Worm (Caenorhabditis elegans) whole organism, late embryonic: ENCODE measurements around the gene dnj-10.
A peak's percentile ranks its signal among the peaks of the same experiment; 100 is the strongest.

Experiments
- C08G9.2 ChIP-seq: sonication (generic microtip); optimal IDR thresholded peaks from 2 replicates; lab custom pipeline; 2016; ENCODE audit warnings: mild to moderate bottlenecking, missing genetic modification characterization, moderate library complexity, missing compliant biosample characterization
- C38D4.7 ChIP-seq: fragments of 200-800 bp; sonication (Bioruptor generic); optimal IDR thresholded peaks from 2 replicates; lab custom pipeline; 2018; ENCODE audit warnings: mild to moderate bottlenecking, missing genetic modification characterization, moderate library complexity, missing compliant biosample characterization
- F13H6.1 ChIP-seq: sonication (generic microtip); optimal IDR thresholded peaks from 2 replicates; lab custom pipeline; 2016; ENCODE audit warnings: missing genetic modification characterization, missing compliant biosample characterization
- K02D7.2 ChIP-seq: sonication (generic microtip); optimal IDR thresholded peaks from 2 replicates; lab custom pipeline; 2017; ENCODE audit warnings: mild to moderate bottlenecking, missing genetic modification characterization, missing compliant biosample characterization
- K09A11.1 ChIP-seq: sonication (generic microtip); optimal IDR thresholded peaks from 2 replicates; lab custom pipeline; 2017; ENCODE audit warnings: antibody characterized with exemption, mild to moderate bottlenecking, missing genetic modification characterization, missing compliant biosample characterization; ENCODE audit not compliant: insufficient read depth
- Y22D7AL.16 ChIP-seq: sonication (generic microtip); optimal IDR thresholded peaks from 2 replicates; lab custom pipeline; 2016; ENCODE audit warnings: missing genetic modification characterization, missing compliant biosample characterization
- ahr-1 ChIP-seq: sonication (generic microtip); optimal IDR thresholded peaks from 2 replicates; lab custom pipeline; 2016; ENCODE audit warnings: missing genetic modification characterization, missing compliant biosample characterization
- ama-1 ChIP-seq: fragments of 150-350 bp; optimal IDR thresholded peaks from 2 replicates; lab custom pipeline; 2014
- ceh-18 ChIP-seq: sonication (generic microtip); optimal IDR thresholded peaks from 2 replicates; lab custom pipeline; 2016; ENCODE audit warnings: missing genetic modification characterization, missing compliant biosample characterization
- ceh-31 ChIP-seq: sonication (generic microtip); optimal IDR thresholded peaks from 2 replicates; lab custom pipeline; 2016; ENCODE audit warnings: missing genetic modification characterization, missing compliant biosample characterization
- ceh-34 ChIP-seq: sonication (generic microtip); optimal IDR thresholded peaks from 2 replicates; lab custom pipeline; 2016; ENCODE audit warnings: mild to moderate bottlenecking, missing genetic modification characterization, missing compliant biosample characterization
- ceh-45 ChIP-seq: fragments of 200-800 bp; sonication (Bioruptor generic); IDR thresholded peaks from 2 replicates; pipeline ENCODE4 v1.3.6; 2022; ENCODE audit warnings: missing genetic modification reagents, missing genetic modification characterization, missing compliant biosample characterization
- ceh-6 ChIP-seq: fragments of 200-800 bp; sonication (Bioruptor generic); optimal IDR thresholded peaks from 2 replicates; lab custom pipeline; 2018; ENCODE audit warnings: mild to moderate bottlenecking, missing genetic modification characterization, missing compliant biosample characterization
- ceh-9 ChIP-seq: sonication (generic microtip); optimal IDR thresholded peaks from 2 replicates; lab custom pipeline; 2016; ENCODE audit warnings: mild to moderate bottlenecking, missing genetic modification characterization, inconsistent platforms, missing compliant biosample characterization
- che-1 ChIP-seq: sonication (generic microtip); optimal IDR thresholded peaks from 2 replicates; lab custom pipeline; 2016; ENCODE audit warnings: mild to moderate bottlenecking, missing genetic modification characterization, missing compliant biosample characterization
- dmd-4 ChIP-seq: sonication (generic microtip); optimal IDR thresholded peaks from 2 replicates; lab custom pipeline; 2016; ENCODE audit warnings: borderline replicate concordance, missing genetic modification characterization, missing compliant biosample characterization
- elt-2 ChIP-seq: sonication (generic microtip); optimal IDR thresholded peaks from 2 replicates; lab custom pipeline; 2016; ENCODE audit warnings: missing genetic modification reagents, missing genetic modification characterization, missing compliant biosample characterization
- ets-4 ChIP-seq: sonication (generic microtip); optimal IDR thresholded peaks from 2 replicates; lab custom pipeline; 2016; ENCODE audit warnings: missing genetic modification characterization, missing compliant biosample characterization
- fax-1 ChIP-seq: sonication (generic microtip); optimal IDR thresholded peaks from 2 replicates; lab custom pipeline; 2016; ENCODE audit warnings: missing genotype, missing genetic modification characterization, missing compliant biosample characterization
- fkh-10 ChIP-seq: fragments of 150-350 bp; optimal IDR thresholded peaks from 2 replicates; lab custom pipeline; 2014; ENCODE audit warnings: missing biosample characterization, missing genetic modification reagents, missing genetic modification characterization
- fkh-6 ChIP-seq: sonication (generic microtip); optimal IDR thresholded peaks from 2 replicates; lab custom pipeline; 2016; ENCODE audit warnings: missing genetic modification characterization, missing compliant biosample characterization
- hlh-15 ChIP-seq: sonication (generic microtip); optimal IDR thresholded peaks from 2 replicates; lab custom pipeline; 2016; ENCODE audit warnings: missing genetic modification characterization, missing compliant biosample characterization
- hlh-6 ChIP-seq: sonication (generic microtip); optimal IDR thresholded peaks from 2 replicates; lab custom pipeline; 2016; ENCODE audit warnings: missing genotype, missing genetic modification characterization, missing compliant biosample characterization
- hlh-8 ChIP-seq: sonication (generic microtip); optimal IDR thresholded peaks from 2 replicates; lab custom pipeline; 2016; ENCODE audit warnings: missing genotype, missing genetic modification characterization, missing compliant biosample characterization
- lim-6 ChIP-seq: sonication (generic microtip); optimal IDR thresholded peaks from 2 replicates; lab custom pipeline; 2016; ENCODE audit warnings: missing genetic modification characterization, missing compliant biosample characterization
- nfya-1 ChIP-seq: sonication (generic microtip); optimal IDR thresholded peaks from 2 replicates; lab custom pipeline; 2017; ENCODE audit warnings: missing genetic modification characterization, mild to moderate bottlenecking, missing compliant biosample characterization, antibody characterized with exemption, moderate library complexity
- nhr-11 ChIP-seq: fragments of 150-350 bp; optimal IDR thresholded peaks from 2 replicates; lab custom pipeline; 2014; ENCODE audit warnings: missing biosample characterization, missing genetic modification characterization
- nhr-232 ChIP-seq: sonication (generic microtip); optimal IDR thresholded peaks from 2 replicates; lab custom pipeline; 2016; ENCODE audit warnings: missing genetic modification characterization, missing compliant biosample characterization
- pax-1 ChIP-seq: fragments of 150-350 bp; optimal IDR thresholded peaks from 2 replicates; lab custom pipeline; 2014; ENCODE audit warnings: missing biosample characterization, missing genetic modification characterization
- pha-2 ChIP-seq: sonication (generic microtip); optimal IDR thresholded peaks from 2 replicates; lab custom pipeline; 2017; ENCODE audit warnings: mild to moderate bottlenecking, missing genetic modification characterization, missing compliant biosample characterization
- pha-4 ChIP-seq: fragments of 150-350 bp; optimal IDR thresholded peaks from 2 replicates; lab custom pipeline; 2018; ENCODE audit warnings: missing biosample characterization, missing genetic modification reagents, missing genetic modification characterization
- pros-1 ChIP-seq: fragments of 150-350 bp; optimal IDR thresholded peaks from 2 replicates; lab custom pipeline; 2014; ENCODE audit warnings: missing biosample characterization, missing genetic modification reagents, missing genetic modification characterization
- sdc-2 ChIP-seq: sonication (generic microtip); optimal IDR thresholded peaks from 2 replicates; lab custom pipeline; 2016; ENCODE audit warnings: missing genotype, missing genetic modification characterization, missing compliant biosample characterization
- sox-2 ChIP-seq: fragments of 200-800 bp; sonication (Bioruptor generic); IDR thresholded peaks from 2 replicates; pipeline ENCODE4 v1.3.6; 2022; ENCODE audit warnings: missing genetic modification reagents, missing genetic modification characterization, missing compliant biosample characterization
- syd-9 ChIP-seq: sonication (generic microtip); optimal IDR thresholded peaks from 2 replicates; lab custom pipeline; 2016; ENCODE audit warnings: mild to moderate bottlenecking, missing genetic modification characterization, moderate library complexity, missing compliant biosample characterization
- tbx-2 ChIP-seq: sonication (generic microtip); optimal IDR thresholded peaks from 2 replicates; lab custom pipeline; 2016; ENCODE audit warnings: missing genetic modification characterization, missing compliant biosample characterization
- unc-3 ChIP-seq, 2 experiments: fragments of 200-800 bp in 1 of 2; sonication (Bioruptor generic) in 1 of 2; sonication (generic microtip) in 1 of 2; conservative IDR thresholded peaks in 1 of 2; optimal IDR thresholded peaks in 1 of 2; 2 replicates each; pipeline versions ENCODE4 v1.3.6 to Lab custom; 2016 to 2022; ENCODE audit warnings: missing compliant biosample characterization in 2 of 2, missing genetic modification characterization in 2 of 2, missing genetic modification reagents in 1 of 2
- unc-42 ChIP-seq: sonication (generic microtip); optimal IDR thresholded peaks from 2 replicates; lab custom pipeline; 2016; ENCODE audit warnings: missing genotype, missing genetic modification characterization, missing compliant biosample characterization
- zip-5 ChIP-seq: sonication (generic microtip); optimal IDR thresholded peaks from 2 replicates; lab custom pipeline; 2016; ENCODE audit warnings: missing genetic modification characterization, missing compliant biosample characterization
- ztf-16 ChIP-seq: sonication (generic microtip); optimal IDR thresholded peaks from 2 replicates; lab custom pipeline; 2017; ENCODE audit warnings: missing genetic modification characterization, missing compliant biosample characterization

dnj-10 gene

ce11 chrIII:8630833-8631232, at the start of gene dnj-10:
dnj-10 (plus strand) TSS chrIII:8631165.
- TF ChIP-seq unc-42 (tag; lab: Kevin White, UChicago): peak; percentile 6
- TF ChIP-seq F13H6.1 (tag; lab: Kevin White, UChicago): no peak

DNA sequence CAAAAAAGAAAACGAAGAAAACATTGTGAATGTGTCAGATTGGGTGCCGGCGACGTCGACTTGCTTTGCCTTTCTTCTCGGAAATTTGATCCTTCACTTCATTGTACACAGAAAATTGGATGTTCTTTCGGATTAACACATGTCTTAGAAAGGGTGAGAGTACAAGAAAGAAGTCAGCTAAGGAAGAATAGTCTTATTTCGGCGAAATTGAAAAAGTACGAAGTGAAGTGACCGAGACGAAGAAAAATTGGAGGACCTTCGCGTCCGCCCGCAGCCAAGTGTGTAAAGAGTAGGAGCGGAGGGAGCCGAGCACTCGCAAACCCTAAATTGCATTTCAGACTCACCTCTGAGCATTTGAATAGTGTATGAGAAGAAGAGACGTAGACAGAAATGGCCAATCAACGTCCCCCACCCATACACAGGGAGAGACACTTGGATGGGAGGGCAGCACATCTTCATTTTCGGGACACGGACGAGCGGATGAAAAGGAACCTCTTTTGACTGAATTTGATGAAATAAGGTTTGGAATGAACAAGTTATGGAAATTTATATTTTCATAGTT, 42.3 kb upstream of the dnj-10 start, which contains the start of gene glr-1:
TSS of gene glr-1 (minus strand) at position 51 of the 562 bp plus-strand sequence.
- TF ChIP-seq ceh-6 (GFP tag; lab: Kevin White, UChicago) (no peak), tbx-2 (tag; lab: Kevin White, UChicago) (peak; percentile 19), hlh-15 (tag; lab: Kevin White, UChicago) (no peak), ceh-18 (tag; lab: Kevin White, UChicago) (no peak), ahr-1 (tag; lab: Kevin White, UChicago) (no peak), che-1 (tag; lab: Kevin White, UChicago) (no peak), nfya-1 (tag; lab: Kevin White, UChicago) (peak; percentile 35), ceh-9 (tag; lab: Kevin White, UChicago) (no peak), pax-1 (no peak), Y22D7AL.16 (tag; lab: Kevin White, UChicago) (no peak), fkh-6 (tag; lab: Kevin White, UChicago) (no peak), sox-2 (GFP tag; lab: Robert Waterston, UW) (no peak), ceh-45 (GFP tag; lab: Robert Waterston, UW) (no peak), dmd-4 (tag; lab: Kevin White, UChicago) (no peak), nhr-11 (tag; lab: Kevin White, UChicago) (no peak), K02D7.2 (tag; lab: Kevin White, UChicago) (no peak), elt-2 (tag; lab: Kevin White, UChicago) (no peak), hlh-6 (tag; lab: Kevin White, UChicago) (no peak), ceh-34 (tag; lab: Kevin White, UChicago) (no peak), lim-6 (tag; lab: Kevin White, UChicago) (peak; percentile 35), fax-1 (tag; lab: Kevin White, UChicago) (no peak), zip-5 (tag; lab: Kevin White, UChicago) (no peak), unc-42 (tag; lab: Kevin White, UChicago) (peak; percentile 95), nhr-232 (tag; lab: Kevin White, UChicago) (no peak), C38D4.7 (GFP tag; lab: Kevin White, UChicago) (no peak), K09A11.1 (tag; lab: Kevin White, UChicago) (no peak), pha-2 (tag; lab: Kevin White, UChicago) (no peak), ama-1 (no peak), sdc-2 (tag; lab: Kevin White, UChicago) (no peak), unc-3 (GFP tag; conservative IDR thresholded peaks at IDR 0.05; lab: Robert Waterston, UW) (no peak), unc-3 (tag; optimal IDR thresholded peaks at IDR 0.05; lab: Kevin White, UChicago) (no peak), ets-4 (no peak), hlh-8 (tag; lab: Kevin White, UChicago) (no peak), pha-4 (tag; lab: Kevin White, UChicago) (no peak), C08G9.2 (tag; lab: Kevin White, UChicago) (no peak), ceh-31 (tag; lab: Kevin White, UChicago) (peak; percentile 7), fkh-10 (peak; percentile 27), ztf-16 (no peak), pros-1 (tag; lab: Kevin White, UChicago) (no peak), syd-9 (tag; lab: Kevin White, UChicago) (no peak)
